Worm (Caenorhabditis elegans) whole organism, L3 larva: Measurements from ENCODE around the gene F14H3.15.

Experiments
- aly-2 ChIP-seq: fragments of 150-350 bp; optimal IDR thresholded peaks from 2 replicates; lab custom pipeline; 2014; ENCODE audit warnings: missing biosample characterization, missing genetic modification characterization
- ama-1 ChIP-seq: fragments of 150-350 bp; optimal IDR thresholded peaks from 2 replicates; lab custom pipeline; 2018
- ceh-16 ChIP-seq: sonication (generic microtip); optimal IDR thresholded peaks from 2 replicates; lab custom pipeline; 2017; ENCODE audit warnings: missing biosample characterization, missing genetic modification characterization
- ceh-28 ChIP-seq: fragments of 150-350 bp; optimal IDR thresholded peaks from 2 replicates; lab custom pipeline; 2014; ENCODE audit warnings: missing biosample characterization, missing genetic modification reagents, missing genetic modification characterization
- ceh-82 ChIP-seq: fragments of 150-350 bp; optimal IDR thresholded peaks from 2 replicates; lab custom pipeline; 2014; ENCODE audit warnings: missing biosample characterization, missing genetic modification characterization
- ceh-9 ChIP-seq: sonication (generic microtip); optimal IDR thresholded peaks from 2 replicates; lab custom pipeline; 2018; ENCODE audit warnings: missing biosample characterization, missing genetic modification characterization
- daf-12 ChIP-seq: fragments of 150-350 bp; optimal IDR thresholded peaks from 2 replicates; lab custom pipeline; 2014; ENCODE audit warnings: missing biosample characterization, missing genetic modification reagents, missing genetic modification characterization
- egl-27 ChIP-seq: sonication (generic microtip); optimal IDR thresholded peaks from 4 replicates; lab custom pipeline; 2017; ENCODE audit warnings: missing biosample characterization, missing genetic modification reagents, missing genetic modification characterization
- elt-1 ChIP-seq: fragments of 150-350 bp; optimal IDR thresholded peaks from 2 replicates; lab custom pipeline; 2014; ENCODE audit warnings: missing biosample characterization, missing genetic modification characterization
- elt-2 ChIP-seq: sonication (generic microtip); optimal IDR thresholded peaks from 2 replicates; lab custom pipeline; 2016; ENCODE audit warnings: missing genetic modification reagents, mild to moderate bottlenecking, missing genetic modification characterization, missing compliant biosample characterization
- eor-1 ChIP-seq, 2 experiments: fragments of 150-350 bp; optimal IDR thresholded peaks; 2 replicates each; lab custom pipeline; 2014 to 2018; ENCODE audit warnings: missing biosample characterization in 2 of 2, missing genetic modification characterization in 2 of 2
- hmg-11 ChIP-seq: sonication (generic microtip); optimal IDR thresholded peaks from 2 replicates; lab custom pipeline; 2016; ENCODE audit warnings: missing genetic modification characterization, missing compliant biosample characterization
- jun-1 ChIP-seq: fragments of 150-350 bp; optimal IDR thresholded peaks from 2 replicates; lab custom pipeline; 2014; ENCODE audit warnings: missing biosample characterization, missing genetic modification reagents, missing genetic modification characterization
- lin-39 ChIP-seq: fragments of 150-350 bp; optimal IDR thresholded peaks from 2 replicates; lab custom pipeline; 2018; ENCODE audit warnings: missing biosample characterization, missing genetic modification reagents, missing genetic modification characterization
- mdl-1 ChIP-seq: fragments of 150-350 bp; optimal IDR thresholded peaks from 2 replicates; lab custom pipeline; 2014; ENCODE audit warnings: missing biosample characterization, missing genetic modification characterization
- nfya-1 ChIP-seq: sonication (generic microtip); optimal IDR thresholded peaks from 2 replicates; lab custom pipeline; 2017; ENCODE audit warnings: missing genetic modification characterization, mild to moderate bottlenecking, missing compliant biosample characterization, antibody characterized with exemption, moderate library complexity; ENCODE audit not compliant: insufficient read depth
- nhr-11 ChIP-seq: fragments of 150-350 bp; optimal IDR thresholded peaks from 2 replicates; lab custom pipeline; 2014; ENCODE audit warnings: missing biosample characterization, missing genetic modification characterization
- nhr-23 ChIP-seq: fragments of 150-350 bp; optimal IDR thresholded peaks from 2 replicates; lab custom pipeline; 2014; ENCODE audit warnings: missing biosample characterization, missing genetic modification reagents, missing genetic modification characterization
- nhr-237 ChIP-seq: fragments of 150-350 bp; optimal IDR thresholded peaks from 2 replicates; lab custom pipeline; 2014; ENCODE audit warnings: missing biosample characterization, missing genetic modification characterization
- nhr-25 ChIP-seq: sonication (generic microtip); optimal IDR thresholded peaks from 2 replicates; lab custom pipeline; 2017; ENCODE audit warnings: missing biosample characterization, missing genetic modification characterization
- nhr-28 ChIP-seq: fragments of 150-350 bp; optimal IDR thresholded peaks from 2 replicates; lab custom pipeline; 2014; ENCODE audit warnings: missing biosample characterization, missing genetic modification characterization
- nhr-67 ChIP-seq: fragments of 150-350 bp; optimal IDR thresholded peaks from 2 replicates; lab custom pipeline; 2014; ENCODE audit warnings: missing biosample characterization, missing genetic modification characterization
- nhr-76 ChIP-seq: fragments of 150-350 bp; sonication (generic microtip); optimal IDR thresholded peaks from 5 replicates; lab custom pipeline; 2014; ENCODE audit warnings: missing biosample characterization, missing genetic modification characterization
- nhr-77 ChIP-seq: fragments of 150-350 bp; optimal IDR thresholded peaks from 2 replicates; lab custom pipeline; 2014; ENCODE audit warnings: missing biosample characterization, missing genetic modification characterization
- pha-4 ChIP-seq: fragments of 150-350 bp; optimal IDR thresholded peaks from 2 replicates; lab custom pipeline; 2014; ENCODE audit warnings: missing biosample characterization, missing genetic modification reagents, missing genetic modification characterization
- pqm-1 ChIP-seq: fragments of 150-350 bp; optimal IDR thresholded peaks from 2 replicates; lab custom pipeline; 2017; ENCODE audit warnings: missing biosample characterization, missing genetic modification characterization, inconsistent platforms
- snpc-4 ChIP-seq: fragments of 150-350 bp; optimal IDR thresholded peaks from 2 replicates; lab custom pipeline; 2014; ENCODE audit warnings: missing biosample characterization, missing genetic modification characterization
- unc-62 ChIP-seq: fragments of 150-350 bp; sonication (generic microtip); optimal IDR thresholded peaks from 4 replicates; lab custom pipeline; 2014; ENCODE audit warnings: missing biosample characterization, missing genetic modification reagents, missing genetic modification characterization
- zag-1 ChIP-seq: fragments of 150-350 bp; optimal IDR thresholded peaks from 2 replicates; lab custom pipeline; 2014; ENCODE audit warnings: missing biosample characterization, missing genetic modification characterization
- ztf-4 ChIP-seq: fragments of 150-350 bp; optimal IDR thresholded peaks from 2 replicates; lab custom pipeline; 2014; ENCODE audit warnings: missing biosample characterization, missing genetic modification characterization

F14H3.15 gene

ce11 chrV:16041925-16042742 is 17.9 kb downstream of the F14H3.15 start, which contains the start of the genes his-2 and his-1:
Gene his-2, minus strand, starts transcription at chrV:16042283.
Gene his-1, plus strand, starts transcription at chrV:16042520.
- peak; percentile 34 for TF ChIP-seq nhr-25

- TF ChIP-seq nhr-25 (no peak), eor-1 (tag; optimal IDR thresholded peaks at IDR 0.05; lab: Kevin White, UChicago) (no peak), ceh-28 (tag; lab: Kevin White, UChicago) (no peak)
These were observed 18.6 kb downstream of the F14H3.15 start for ce11 chrV:16041412-16041811.

ce11 chrV:16040140-16040827 is 19.8 kb downstream of the F14H3.15 start, which contains the start of the genes his-4 and his-3:
Gene his-4, minus strand, starts transcription at chrV:16040515.
Gene his-3, plus strand, starts transcription at chrV:16040808.
- TF ChIP-seq nhr-25 (peak; percentile 93), snpc-4 (tag; lab: Kevin White, UChicago) (peak; percentile 28), pqm-1 (tag; lab: Kevin White, UChicago) (peak; percentile 41), elt-1 (peak; percentile 11), elt-2 (peak; percentile 60), nhr-23 (tag; lab: Kevin White, UChicago) (peak; percentile 30), pha-4 (peak; percentile 68)

ce11 chrV:16036166-16036565 is 23.9 kb downstream of the F14H3.15 start, which contains the start of gene T10C6.10:
Gene T10C6.10, plus strand, starts transcription at chrV:16036413.
- no peak for TF ChIP-seq egl-27
- no peak for TF ChIP-seq snpc-4 (tag; lab: Kevin White, UChicago)
- no peak for TF ChIP-seq ceh-82 (tag; lab: Kevin White, UChicago)
- TF ChIP-seq aly-2 (tag; lab: Kevin White, UChicago), result no peak
- no peak for TF ChIP-seq ceh-16 (tag; lab: Kevin White, UChicago)
- TF ChIP-seq unc-62, result no peak
- no peak for TF ChIP-seq daf-12 (tag; lab: Kevin White, UChicago)
- TF ChIP-seq nhr-77 (tag; lab: Kevin White, UChicago), result no peak
- no peak for TF ChIP-seq nhr-23 (tag; lab: Kevin White, UChicago)
- no peak for TF ChIP-seq lin-39 (tag; lab: Kevin White, UChicago)

ce11 chrV:16033491-16033890 is 26.5 kb downstream of the F14H3.15 start:
- TF ChIP-seq pha-4 (no peak), ceh-9 (tag; lab: Kevin White, UChicago) (no peak), unc-62 (no peak), nhr-25 (no peak), nfya-1 (tag; lab: Kevin White, UChicago) (no peak)

ce11 chrV:16032761-16033160 is 27.3 kb downstream of the F14H3.15 start, which contains the start of gene T10C6.16:
Gene T10C6.16, minus strand, starts transcription at chrV:16033005.
- no peak for TF ChIP-seq mdl-1
- TF ChIP-seq jun-1 (tag; lab: Kevin White, UChicago), result no peak
- no peak for TF ChIP-seq ceh-16 (tag; lab: Kevin White, UChicago)
- no peak for TF ChIP-seq zag-1 (tag; lab: Kevin White, UChicago)
- TF ChIP-seq nhr-76 (tag; lab: Kevin White, UChicago), result no peak
- no peak for TF ChIP-seq nhr-237
- no peak for TF ChIP-seq ama-1 (lab: Kevin White, UChicago)
- TF ChIP-seq hmg-11 (tag; lab: Kevin White, UChicago), result no peak
- TF ChIP-seq pqm-1 (tag; lab: Kevin White, UChicago), result no peak
- TF ChIP-seq nhr-11 (tag; lab: Kevin White, UChicago), result no peak
- no peak for TF ChIP-seq pha-4
- TF ChIP-seq ceh-28 (tag; lab: Kevin White, UChicago), result no peak
- TF ChIP-seq nhr-28, result no peak
- no peak for TF ChIP-seq nhr-67 (tag; lab: Kevin White, UChicago)
- TF ChIP-seq ceh-82 (tag; lab: Kevin White, UChicago), result no peak
- no peak for TF ChIP-seq unc-62
- TF ChIP-seq ztf-4 (tag; lab: Kevin White, UChicago), result no peak
- TF ChIP-seq nhr-25, result no peak
